Worm (Caenorhabditis elegans): ENCODE data around the gene fbxb-107.

DNA sequence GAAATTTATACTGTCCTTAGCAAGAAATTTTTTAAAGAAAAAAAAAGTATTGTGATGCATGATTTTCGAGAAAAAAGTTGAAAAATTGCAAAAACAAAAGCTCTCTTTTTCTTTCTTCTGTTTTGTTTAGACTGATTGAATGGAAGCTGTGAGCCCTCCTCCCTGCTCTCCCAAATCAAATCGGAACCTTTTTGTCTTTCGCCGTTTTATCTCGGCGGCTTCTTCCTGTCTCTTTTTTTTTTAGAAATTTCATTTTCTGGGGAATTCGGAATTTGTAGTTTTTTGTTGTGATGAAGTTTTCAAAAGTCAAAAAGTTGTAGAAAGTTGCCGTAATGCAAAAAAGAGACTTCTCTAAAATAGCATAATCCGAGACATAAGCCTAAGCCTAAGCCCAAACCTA lies 27.9 kb upstream of the fbxb-107 start:
- TF ChIP-seq nhr-76 (tag; optimal IDR thresholded peaks at IDR 0.05): no peak
- TF ChIP-seq ceh-82 (tag; optimal IDR thresholded peaks at IDR 0.05): no peak
- TF ChIP-seq snpc-4 (tag; optimal IDR thresholded peaks at IDR 0.05): no peak
- TF ChIP-seq fos-1 (tag; optimal IDR thresholded peaks at IDR 0.05): no peak
- no peak for TF ChIP-seq zip-2 (tag; optimal IDR thresholded peaks at IDR 0.05)
- TF ChIP-seq mxl-2 (GFP tag; conservative IDR thresholded peaks at IDR 0.05): no peak
- no peak for TF ChIP-seq aly-2 (tag; optimal IDR thresholded peaks at IDR 0.05)
- no peak for TF ChIP-seq ama-1 (optimal IDR thresholded peaks at IDR 0.05)
- TF ChIP-seq F37D6.2 (tag; optimal IDR thresholded peaks at IDR 0.05): no peak
- no peak for TF ChIP-seq F26F4.8 (GFP tag; conservative IDR thresholded peaks at IDR 0.05)
- no peak for TF ChIP-seq mdl-1 (tag; optimal IDR thresholded peaks at IDR 0.05)
- TF ChIP-seq lsy-2 (tag; optimal IDR thresholded peaks at IDR 0.05): no peak
- no peak for TF ChIP-seq unc-130 (GFP tag; optimal IDR thresholded peaks at IDR 0.05)
- TF ChIP-seq Y5F2A.4 (GFP tag; optimal IDR thresholded peaks at IDR 0.05): no peak
